Worm (Caenorhabditis elegans) whole organism, L3 larva: ENCODE results near the gene F58A4.1.

Experiments used
- aly-2 ChIP-seq: fragments of 150-350 bp; optimal IDR thresholded peaks from 2 replicates; lab custom pipeline; 2014; ENCODE audit warnings: missing biosample characterization, missing genetic modification characterization
- ama-1 ChIP-seq: fragments of 150-350 bp; optimal IDR thresholded peaks from 2 replicates; lab custom pipeline; 2018
- ceh-16 ChIP-seq: sonication (generic microtip); optimal IDR thresholded peaks from 2 replicates; lab custom pipeline; 2017; ENCODE audit warnings: missing biosample characterization, missing genetic modification characterization
- ceh-9 ChIP-seq: sonication (generic microtip); optimal IDR thresholded peaks from 2 replicates; lab custom pipeline; 2018; ENCODE audit warnings: missing biosample characterization, missing genetic modification characterization
- daf-12 ChIP-seq: fragments of 150-350 bp; optimal IDR thresholded peaks from 2 replicates; lab custom pipeline; 2014; ENCODE audit warnings: missing biosample characterization, missing genetic modification reagents, missing genetic modification characterization
- egl-27 ChIP-seq: sonication (generic microtip); optimal IDR thresholded peaks from 4 replicates; lab custom pipeline; 2017; ENCODE audit warnings: missing biosample characterization, missing genetic modification reagents, missing genetic modification characterization
- egl-5 ChIP-seq: fragments of 150-350 bp; optimal IDR thresholded peaks from 2 replicates; lab custom pipeline; 2017; ENCODE audit warnings: missing biosample characterization, missing genetic modification reagents, missing genetic modification characterization, inconsistent platforms
- elt-1 ChIP-seq: fragments of 150-350 bp; optimal IDR thresholded peaks from 2 replicates; lab custom pipeline; 2014; ENCODE audit warnings: missing biosample characterization, missing genetic modification characterization
- elt-2 ChIP-seq: sonication (generic microtip); optimal IDR thresholded peaks from 2 replicates; lab custom pipeline; 2016; ENCODE audit warnings: missing genetic modification reagents, mild to moderate bottlenecking, missing genetic modification characterization, missing compliant biosample characterization
- elt-3 ChIP-seq, 3 experiments: fragments of 150-350 bp in 1 of 3; sonication (generic microtip) in 2 of 3; optimal IDR thresholded peaks; 2 replicates in 2 of 3; 4 replicates in 1 of 3; lab custom pipeline; 2014 to 2017; ENCODE audit warnings: missing biosample characterization in 3 of 3, missing genetic modification characterization in 3 of 3
- eor-1 ChIP-seq, 2 experiments: fragments of 150-350 bp; optimal IDR thresholded peaks; 2 replicates each; lab custom pipeline; 2014 to 2018; ENCODE audit warnings: missing biosample characterization in 2 of 2, missing genetic modification characterization in 2 of 2
- fkh-10 ChIP-seq: sonication (generic microtip); optimal IDR thresholded peaks from 2 replicates; lab custom pipeline; 2017; ENCODE audit warnings: missing biosample characterization, missing genetic modification reagents, missing genetic modification characterization
- fkh-2 ChIP-seq: fragments of 150-350 bp; optimal IDR thresholded peaks from 2 replicates; lab custom pipeline; 2014; ENCODE audit warnings: missing biosample characterization, missing genetic modification reagents, missing genetic modification characterization
- fos-1 ChIP-seq: fragments of 150-350 bp; optimal IDR thresholded peaks from 2 replicates; lab custom pipeline; 2014; ENCODE audit warnings: missing biosample characterization, missing genetic modification characterization
- hmg-11 ChIP-seq: sonication (generic microtip); optimal IDR thresholded peaks from 2 replicates; lab custom pipeline; 2016; ENCODE audit warnings: missing genetic modification characterization, missing compliant biosample characterization
- jun-1 ChIP-seq: fragments of 150-350 bp; optimal IDR thresholded peaks from 2 replicates; lab custom pipeline; 2014; ENCODE audit warnings: missing biosample characterization, missing genetic modification reagents, missing genetic modification characterization
- lin-15B ChIP-seq: fragments of 150-350 bp; optimal IDR thresholded peaks from 2 replicates; lab custom pipeline; 2014; ENCODE audit warnings: missing biosample characterization, missing genetic modification characterization
- lin-39 ChIP-seq: fragments of 150-350 bp; optimal IDR thresholded peaks from 2 replicates; lab custom pipeline; 2018; ENCODE audit warnings: missing biosample characterization, missing genetic modification reagents, missing genetic modification characterization
- lsy-12 ChIP-seq: sonication (generic microtip); optimal IDR thresholded peaks from 2 replicates; lab custom pipeline; 2016; ENCODE audit warnings: mild to moderate bottlenecking, missing genetic modification characterization, missing compliant biosample characterization
- mdl-1 ChIP-seq: fragments of 150-350 bp; optimal IDR thresholded peaks from 2 replicates; lab custom pipeline; 2014; ENCODE audit warnings: missing biosample characterization, missing genetic modification characterization
- mml-1 ChIP-seq: fragments of 150-350 bp; sonication (generic microtip); optimal IDR thresholded peaks from 3 replicates; lab custom pipeline; 2014; ENCODE audit warnings: missing biosample characterization, missing genetic modification characterization
- nfya-1 ChIP-seq: sonication (generic microtip); optimal IDR thresholded peaks from 2 replicates; lab custom pipeline; 2017; ENCODE audit warnings: missing genetic modification characterization, mild to moderate bottlenecking, missing compliant biosample characterization, antibody characterized with exemption, moderate library complexity; ENCODE audit not compliant: insufficient read depth
- nhr-11 ChIP-seq: fragments of 150-350 bp; optimal IDR thresholded peaks from 2 replicates; lab custom pipeline; 2014; ENCODE audit warnings: missing biosample characterization, missing genetic modification characterization
- nhr-12 ChIP-seq: fragments of 150-350 bp; optimal IDR thresholded peaks from 2 replicates; lab custom pipeline; 2014; ENCODE audit warnings: missing biosample characterization, missing genetic modification characterization
- nhr-23 ChIP-seq: fragments of 150-350 bp; optimal IDR thresholded peaks from 2 replicates; lab custom pipeline; 2014; ENCODE audit warnings: missing biosample characterization, missing genetic modification reagents, missing genetic modification characterization
- nhr-25 ChIP-seq: sonication (generic microtip); optimal IDR thresholded peaks from 2 replicates; lab custom pipeline; 2017; ENCODE audit warnings: missing biosample characterization, missing genetic modification characterization
- nhr-28 ChIP-seq: fragments of 150-350 bp; optimal IDR thresholded peaks from 2 replicates; lab custom pipeline; 2014; ENCODE audit warnings: missing biosample characterization, missing genetic modification characterization
- nhr-43 ChIP-seq: sonication (generic microtip); optimal IDR thresholded peaks from 2 replicates; lab custom pipeline; 2016; ENCODE audit warnings: mild to moderate bottlenecking, missing genetic modification characterization, missing compliant biosample characterization; ENCODE audit not compliant: poor library complexity, severe bottlenecking
- nhr-67 ChIP-seq: fragments of 150-350 bp; optimal IDR thresholded peaks from 2 replicates; lab custom pipeline; 2014; ENCODE audit warnings: missing biosample characterization, missing genetic modification characterization
- nhr-76 ChIP-seq: fragments of 150-350 bp; sonication (generic microtip); optimal IDR thresholded peaks from 5 replicates; lab custom pipeline; 2014; ENCODE audit warnings: missing biosample characterization, missing genetic modification characterization
- nhr-77 ChIP-seq: fragments of 150-350 bp; optimal IDR thresholded peaks from 2 replicates; lab custom pipeline; 2014; ENCODE audit warnings: missing biosample characterization, missing genetic modification characterization
- pha-4 ChIP-seq: fragments of 150-350 bp; optimal IDR thresholded peaks from 2 replicates; lab custom pipeline; 2014; ENCODE audit warnings: missing biosample characterization, missing genetic modification reagents, missing genetic modification characterization
- pqm-1 ChIP-seq: fragments of 150-350 bp; optimal IDR thresholded peaks from 2 replicates; lab custom pipeline; 2017; ENCODE audit warnings: missing biosample characterization, missing genetic modification characterization, inconsistent platforms
- sea-2 ChIP-seq: fragments of 150-350 bp; sonication (generic microtip); optimal IDR thresholded peaks from 4 replicates; lab custom pipeline; 2014; ENCODE audit warnings: missing biosample characterization, missing genetic modification reagents, missing genetic modification characterization
- skn-1 ChIP-seq: fragments of 150-350 bp; optimal IDR thresholded peaks from 2 replicates; lab custom pipeline; 2014; ENCODE audit warnings: missing biosample characterization, missing genetic modification characterization
- snpc-4 ChIP-seq: fragments of 150-350 bp; optimal IDR thresholded peaks from 2 replicates; lab custom pipeline; 2014; ENCODE audit warnings: missing biosample characterization, missing genetic modification characterization
- unc-39 ChIP-seq: sonication (generic microtip); optimal IDR thresholded peaks from 4 replicates; lab custom pipeline; 2017; ENCODE audit warnings: missing biosample characterization, missing genetic modification characterization
- zag-1 ChIP-seq: fragments of 150-350 bp; optimal IDR thresholded peaks from 2 replicates; lab custom pipeline; 2014; ENCODE audit warnings: missing biosample characterization, missing genetic modification characterization
- ztf-11 ChIP-seq: fragments of 150-350 bp; optimal IDR thresholded peaks from 2 replicates; lab custom pipeline; 2014; ENCODE audit warnings: missing biosample characterization, missing genetic modification characterization
- ztf-4 ChIP-seq: fragments of 150-350 bp; optimal IDR thresholded peaks from 2 replicates; lab custom pipeline; 2014; ENCODE audit warnings: missing biosample characterization, missing genetic modification characterization

Gene F58A4.1

ce11 chrIII:9621840-9622525, 23.7 kb downstream of the F58A4.1 start:
- no peak for TF ChIP-seq mdl-1 (tag; lab: Kevin White, UChicago)
- peak; percentile 23 for TF ChIP-seq pha-4 (tag; lab: Kevin White, UChicago)
- TF ChIP-seq nhr-76, result no peak
- no peak for TF ChIP-seq egl-5 (tag; lab: Kevin White, UChicago)
- TF ChIP-seq ama-1, result peak; percentile 54
- TF ChIP-seq elt-2, result peak; percentile 91
- no peak for TF ChIP-seq nhr-25 (tag; lab: Kevin White, UChicago)
- no peak for TF ChIP-seq elt-3 (tag; optimal IDR thresholded peaks at IDR 0.05; lab: Kevin White, UChicago)
- no peak for TF ChIP-seq zag-1 (tag; lab: Kevin White, UChicago)
- TF ChIP-seq fkh-2 (tag; lab: Kevin White, UChicago), result no peak
- TF ChIP-seq nhr-77 (tag; lab: Kevin White, UChicago), result no peak
- no peak for TF ChIP-seq daf-12
- no peak for TF ChIP-seq nhr-67
- peak; percentile 63 for TF ChIP-seq pqm-1 (tag; lab: Kevin White, UChicago)
- TF ChIP-seq nhr-43 (tag; lab: Kevin White, UChicago), result no peak
- no peak for TF ChIP-seq mml-1 (tag; lab: Kevin White, UChicago)

ce11 chrIII:9623460-9623859, 25.2 kb downstream of the F58A4.1 start:
- no peak for TF ChIP-seq elt-2
- no peak for TF ChIP-seq nhr-67
- no peak for TF ChIP-seq lin-39 (tag; lab: Kevin White, UChicago)
- no peak for TF ChIP-seq nhr-76
- no peak for TF ChIP-seq nfya-1 (tag; lab: Kevin White, UChicago)
- no peak for TF ChIP-seq ceh-16 (tag; lab: Kevin White, UChicago)
- TF ChIP-seq eor-1 (tag; optimal IDR thresholded peaks at IDR 0.05; lab: Kevin White, UChicago), result no peak
- no peak for TF ChIP-seq mml-1 (tag; lab: Kevin White, UChicago)
- TF ChIP-seq fos-1, result no peak
- no peak for TF ChIP-seq aly-2 (tag; lab: Kevin White, UChicago)
- no peak for TF ChIP-seq nhr-12 (tag; lab: Kevin White, UChicago)
- no peak for TF ChIP-seq egl-27 (tag; lab: Kevin White, UChicago)
- TF ChIP-seq hmg-11, result no peak
- no peak for TF ChIP-seq jun-1 (tag; lab: Kevin White, UChicago)
- TF ChIP-seq lsy-12 (tag; lab: Kevin White, UChicago), result no peak
- TF ChIP-seq pqm-1 (tag; lab: Kevin White, UChicago), result no peak

- TF ChIP-seq ama-1 (peak; percentile 56), mdl-1 (tag; lab: Kevin White, UChicago) (no peak), ztf-4 (tag; lab: Kevin White, UChicago) (peak; percentile 43), lsy-12 (tag; lab: Kevin White, UChicago) (peak; percentile 13)
These were observed 28.3 kb downstream of the F58A4.1 start for ce11 chrIII:9626602-9627001.

ce11 chrIII:9629054-9629453, 30.8 kb downstream of the F58A4.1 start, which contains the start of gene tbg-1:
TSS of gene tbg-1 (minus strand) at chrIII:9629154.
- TF ChIP-seq ztf-11 (tag; lab: Kevin White, UChicago), result no peak
- TF ChIP-seq ztf-4 (tag; lab: Kevin White, UChicago), result no peak
- no peak for TF ChIP-seq lsy-12 (tag; lab: Kevin White, UChicago)
- TF ChIP-seq snpc-4 (tag; lab: Kevin White, UChicago), result no peak
- no peak for TF ChIP-seq fkh-2 (tag; lab: Kevin White, UChicago)
- no peak for TF ChIP-seq nhr-23 (tag; lab: Kevin White, UChicago)
- TF ChIP-seq hmg-11, result no peak
- no peak for TF ChIP-seq mml-1 (tag; lab: Kevin White, UChicago)
- TF ChIP-seq eor-1 (tag; optimal IDR thresholded peaks at IDR 0.05; lab: Kevin White, UChicago), result no peak
- no peak for TF ChIP-seq nhr-12 (tag; lab: Kevin White, UChicago)
- no peak for TF ChIP-seq ama-1
- TF ChIP-seq elt-1 (tag; lab: Kevin White, UChicago), result no peak
- no peak for TF ChIP-seq ceh-9

- TF ChIP-seq unc-39 (tag; lab: Kevin White, UChicago) (no peak), fkh-10 (GFP tag; lab: Kevin White, UChicago) (no peak), egl-5 (tag; lab: Kevin White, UChicago) (peak; percentile 56), elt-2 (peak; percentile 80), mdl-1 (tag; lab: Kevin White, UChicago) (no peak), mml-1 (tag; lab: Kevin White, UChicago) (no peak), nfya-1 (tag; lab: Kevin White, UChicago) (peak; percentile 66), nhr-67 (peak; percentile 25), nhr-23 (tag; lab: Kevin White, UChicago) (peak; percentile 72), nhr-28 (tag; lab: Kevin White, UChicago) (no peak), nhr-25 (tag; lab: Kevin White, UChicago) (peak; percentile 37), daf-12 (no peak), aly-2 (tag; lab: Kevin White, UChicago) (no peak), pha-4 (tag; lab: Kevin White, UChicago) (peak; percentile 82), ama-1 (peak; percentile 93), lsy-12 (tag; lab: Kevin White, UChicago) (peak; percentile 80), ztf-4 (tag; lab: Kevin White, UChicago) (no peak), lin-39 (tag; lab: Kevin White, UChicago) (peak; percentile 16), eor-1 (tag; optimal IDR thresholded peaks at IDR 0.05; lab: Kevin White, UChicago) (no peak), lin-15B (peak; percentile 6), nhr-12 (tag; lab: Kevin White, UChicago) (no peak), ceh-16 (tag; lab: Kevin White, UChicago) (no peak), nhr-11 (tag; lab: Kevin White, UChicago) (no peak), hmg-11 (peak; percentile 71), snpc-4 (tag; lab: Kevin White, UChicago) (peak; percentile 53), skn-1 (tag; lab: Kevin White, UChicago) (peak; percentile 33), sea-2 (GFP tag; lab: Kevin White, UChicago) (no peak)
These were observed 31.6 kb downstream of the F58A4.1 start, which contains the start of gene rpac-19 for ce11 chrIII:9629855-9630254. TSS of gene rpac-19 (minus strand) at chrIII:9629885.
